ENCODE assay signal across 1 worm cellular context in the genomic region with DNA sequence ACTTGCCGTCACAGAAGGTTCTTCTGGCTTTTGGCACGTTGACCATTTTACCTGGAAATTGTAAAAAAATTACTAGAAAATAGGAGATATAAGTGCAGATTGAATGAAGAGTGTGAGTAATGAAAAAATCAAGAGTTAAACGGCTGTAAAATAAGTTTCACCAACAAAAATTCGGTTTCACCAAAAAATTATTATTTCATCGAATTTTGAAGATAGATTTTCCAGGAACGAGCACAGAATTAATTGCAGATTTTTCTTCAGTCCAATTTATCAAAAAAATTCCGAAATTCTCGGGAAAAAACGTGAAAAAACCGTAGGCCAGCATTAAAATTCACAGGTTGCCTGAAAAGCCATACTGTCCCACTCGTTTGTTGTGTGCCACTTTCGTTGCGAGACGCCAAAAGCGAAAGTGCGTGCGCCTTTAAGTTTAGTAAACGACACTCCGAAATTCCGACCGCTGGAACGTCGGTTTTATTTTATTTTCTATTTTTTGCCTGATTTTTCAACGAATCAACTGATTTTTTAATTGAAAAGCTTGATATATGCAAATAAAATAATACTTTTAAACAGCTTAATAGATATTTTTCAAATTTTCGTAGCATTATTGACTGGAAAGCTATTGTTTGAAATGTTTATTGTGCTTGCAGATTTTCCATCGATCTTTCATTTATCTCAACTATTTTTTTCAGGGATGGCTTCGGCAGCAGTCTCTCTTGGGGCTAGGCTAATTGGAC.
A peak's percentile ranks its signal among the peaks of the same experiment; 100 is the strongest.
TF ChIP-seq lines count a peak whose summit lies in the region.

rpl-36.A (minus strand) TSS at position 51 of the 734 bp plus-strand sequence.
nuo-1 (plus strand) TSS at position 684 of the 734 bp plus-strand sequence.

TF ChIP-seq in whole organism, L4 larva, 104 proteins besides CTCF, POLR2A, EP300 and RAD21 (continued from another document):
- peak; percentile 54 for TF ChIP-seq lin-13 (GFP tag; optimal IDR thresholded peaks at IDR 0.05; lab: Kevin White, UChicago)
TF ChIP-seq in whole organism, L4 larva: peak in this region for 36.
